Fruit fly (Drosophila melanogaster) whole organism, adult: Measurements from ENCODE around the gene Etl1.
A peak's percentile ranks its signal among the peaks of the same experiment; 100 is the strongest.

Source experiments
- CG11617 ChIP-seq: fragments of 200-800 bp; sonication (Bioruptor generic); optimal IDR thresholded peaks from 2 replicates; lab custom pipeline; 2017; ENCODE audit warnings: mild to moderate bottlenecking, missing biosample characterization, missing genetic modification reagents, missing genetic modification characterization
- CG12768 ChIP-seq: fragments of 200-800 bp; sonication (Bioruptor generic); optimal IDR thresholded peaks from 2 replicates; lab custom pipeline; 2017; ENCODE audit warnings: missing biosample characterization, missing genetic modification characterization, mild to moderate bottlenecking, moderate library complexity, missing genetic modification reagents
- CG14711 ChIP-seq: fragments of 200-800 bp; sonication (Bioruptor generic); optimal IDR thresholded peaks from 2 replicates; lab custom pipeline; 2018; ENCODE audit warnings: missing biosample characterization, mild to moderate bottlenecking, missing genetic modification characterization, moderate library complexity
- CG1620 ChIP-seq: fragments of 200-800 bp; sonication (Bioruptor generic); optimal IDR thresholded peaks from 2 replicates; lab custom pipeline; 2016; ENCODE audit warnings: missing biosample characterization, missing genetic modification characterization
- CG33017 ChIP-seq: fragments of 200-800 bp; sonication (Bioruptor generic); optimal IDR thresholded peaks from 2 replicates; lab custom pipeline; 2018; ENCODE audit warnings: missing biosample characterization, mild to moderate bottlenecking, missing genetic modification characterization, moderate library complexity
- CG5204 ChIP-seq: fragments of 200-800 bp; sonication (Bioruptor generic); optimal IDR thresholded peaks from 2 replicates; lab custom pipeline; 2016; ENCODE audit warnings: missing biosample characterization, missing genetic modification characterization
- CG7045 ChIP-seq: fragments of 200-800 bp; sonication (Bioruptor generic); optimal IDR thresholded peaks from 2 replicates; lab custom pipeline; 2017; ENCODE audit warnings: missing biosample characterization, mild to moderate bottlenecking, missing genetic modification characterization
- CG7101 ChIP-seq: fragments of 200-800 bp; sonication (Bioruptor generic); optimal IDR thresholded peaks from 2 replicates; lab custom pipeline; 2018; ENCODE audit warnings: missing biosample characterization, mild to moderate bottlenecking, missing genetic modification characterization, moderate library complexity
- Clk ChIP-seq: fragments of 200-800 bp; sonication (Bioruptor generic); optimal IDR thresholded peaks from 2 replicates; lab custom pipeline; 2017; ENCODE audit warnings: missing biosample characterization, missing genetic modification characterization
- Crg-1 ChIP-seq: fragments of 200-800 bp; sonication (Bioruptor generic); optimal IDR thresholded peaks from 2 replicates; lab custom pipeline; 2016; ENCODE audit warnings: missing biosample characterization, missing genetic modification characterization
- Hr96 ChIP-seq: fragments of 200-800 bp; sonication (Bioruptor generic); optimal IDR thresholded peaks from 2 replicates; lab custom pipeline; 2016; ENCODE audit warnings: missing biosample characterization, missing genetic modification characterization
- Mnt ChIP-seq: fragments of 200-800 bp; sonication (Bioruptor generic); optimal IDR thresholded peaks from 2 replicates; lab custom pipeline; 2016; ENCODE audit warnings: missing biosample characterization, mild to moderate bottlenecking, missing genetic modification characterization
- bab1 ChIP-seq: fragments of 200-800 bp; sonication (Bioruptor generic); optimal IDR thresholded peaks from 3 replicates; lab custom pipeline; 2019; ENCODE audit warnings: missing biosample characterization, mild to moderate bottlenecking, missing genetic modification characterization, moderate library complexity
- cic ChIP-seq: fragments of 200-800 bp; sonication (Bioruptor generic); optimal IDR thresholded peaks from 2 replicates; lab custom pipeline; 2017; ENCODE audit warnings: missing biosample characterization, mild to moderate bottlenecking, missing genetic modification characterization, moderate library complexity
- cnc ChIP-seq, 2 experiments: fragments of >200 bp; optimal IDR thresholded peaks; 2 replicates each; lab custom pipeline; 2017
- kay ChIP-seq: fragments of 200-800 bp; sonication (Bioruptor generic); peaks from one replicate; lab custom pipeline; 2016; ENCODE audit warnings: missing biosample characterization, missing genetic modification characterization, borderline replicate concordance
- ovo ChIP-seq: fragments of 200-800 bp; sonication (Bioruptor generic); optimal IDR thresholded peaks from 2 replicates; lab custom pipeline; 2016; ENCODE audit warnings: missing biosample characterization, missing genetic modification characterization
- pad ChIP-seq: fragments of 200-800 bp; sonication (Bioruptor generic); optimal IDR thresholded peaks from 3 replicates; lab custom pipeline; 2017; ENCODE audit warnings: missing biosample characterization, missing genetic modification characterization, mild to moderate bottlenecking, moderate library complexity, missing genetic modification reagents
- tj ChIP-seq: fragments of 200-800 bp; sonication (Bioruptor generic); optimal IDR thresholded peaks from 3 replicates; lab custom pipeline; 2017; ENCODE audit warnings: missing biosample characterization, mild to moderate bottlenecking, missing genetic modification characterization, moderate library complexity
- toe ChIP-seq: fragments of 200-800 bp; sonication (Bioruptor generic); optimal IDR thresholded peaks from 2 replicates; lab custom pipeline; 2016; ENCODE audit warnings: missing biosample characterization, missing genetic modification characterization

The Etl1 gene

dm6 chr2L:9890576-9890975 lies 21.8 kb downstream of the Etl1 start, which contains the start of the genes CG34183 and CG4537:
Gene CG34183 (minus strand): TSS chr2L:9890772.
Gene CG4537 (plus strand): TSS chr2L:9890885.
- TF ChIP-seq CG7045 (GFP tag; lab: Kevin White, UChicago): no peak
- TF ChIP-seq CG33017: no peak
- TF ChIP-seq CG1620 (GFP tag; lab: Kevin White, UChicago): peak; percentile 34
- TF ChIP-seq Hr96: no peak
- no peak for TF ChIP-seq toe (GFP tag; lab: Kevin White, UChicago)
- no peak for TF ChIP-seq CG11617 (GFP tag; lab: Kevin White, UChicago)
- TF ChIP-seq Crg-1 (GFP tag; lab: Kevin White, UChicago): no peak
- TF ChIP-seq CG12768 (GFP tag; lab: Kevin White, UChicago): no peak
- TF ChIP-seq Clk (GFP tag; lab: Kevin White, UChicago): no peak
- no peak for TF ChIP-seq CG5204 (GFP tag; lab: Kevin White, UChicago)
- no peak for TF ChIP-seq ovo (GFP tag; lab: Kevin White, UChicago)
- peak; percentile 35 for TF ChIP-seq bab1 (GFP tag; lab: Kevin White, UChicago)
- no peak for TF ChIP-seq tj (GFP tag; lab: Kevin White, UChicago)
- no peak for TF ChIP-seq pad (GFP tag; lab: Kevin White, UChicago)
- no peak for TF ChIP-seq kay (GFP tag; lab: Kevin White, UChicago)
- peak; percentile 5 for TF ChIP-seq CG7101 (tag; lab: Kevin White, UChicago)
- TF ChIP-seq Mnt (GFP tag; lab: Kevin White, UChicago): peak; percentile 49
- TF ChIP-seq cic (GFP tag; lab: Kevin White, UChicago): no peak
- no peak for TF ChIP-seq cnc (optimal IDR thresholded peaks at IDR 0.05; lab: Kevin White, UChicago)
- TF ChIP-seq CG14711: no peak

DNA sequence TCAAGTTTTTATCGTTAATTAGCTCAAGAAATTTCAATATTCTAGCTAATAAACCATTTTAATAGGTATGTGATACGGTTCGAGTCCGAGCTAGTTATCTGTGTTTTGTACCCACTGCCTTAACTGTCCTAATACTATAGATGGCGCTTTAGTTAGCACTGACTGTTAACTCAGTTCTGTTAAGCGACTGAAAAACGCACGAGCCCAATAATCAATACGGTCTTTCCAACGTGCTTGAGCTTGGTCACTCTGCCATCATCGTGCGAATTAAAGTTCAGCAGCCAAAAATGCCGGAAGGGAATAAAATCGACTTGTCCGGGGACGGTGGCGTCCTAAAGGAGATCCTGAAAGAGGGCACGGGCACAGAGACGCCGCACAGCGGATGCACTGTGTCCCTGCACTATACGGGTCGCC lies 24.5 kb downstream of the Etl1 start, which contains the start of gene Fkbp59:
TSS of gene Fkbp59 (plus strand) at position 150 of the 414 bp plus-strand sequence.
- TF ChIP-seq CG1620 (GFP tag; lab: Kevin White, UChicago): peak; percentile 8
- TF ChIP-seq kay (GFP tag; lab: Kevin White, UChicago): no peak
- TF ChIP-seq toe (GFP tag; lab: Kevin White, UChicago): no peak
- TF ChIP-seq CG7045 (GFP tag; lab: Kevin White, UChicago): no peak
- TF ChIP-seq CG33017: peak; percentile 25
- peak; percentile 10 for TF ChIP-seq CG7101 (tag; lab: Kevin White, UChicago)
- no peak for TF ChIP-seq tj (GFP tag; lab: Kevin White, UChicago)
- TF ChIP-seq Clk (GFP tag; lab: Kevin White, UChicago): no peak
- TF ChIP-seq bab1 (GFP tag; lab: Kevin White, UChicago): peak; percentile 23
- TF ChIP-seq cnc (optimal IDR thresholded peaks at IDR 0.05; lab: Kevin White, UChicago): no peak
- TF ChIP-seq CG11617 (GFP tag; lab: Kevin White, UChicago): no peak
- no peak for TF ChIP-seq Crg-1 (GFP tag; lab: Kevin White, UChicago)
- TF ChIP-seq CG5204 (GFP tag; lab: Kevin White, UChicago): no peak
- peak; percentile 5 for TF ChIP-seq ovo (GFP tag; lab: Kevin White, UChicago)
- no peak for TF ChIP-seq Hr96
- no peak for TF ChIP-seq pad (GFP tag; lab: Kevin White, UChicago)
- peak; percentile 80 for TF ChIP-seq Mnt (GFP tag; lab: Kevin White, UChicago)
- TF ChIP-seq CG14711: no peak
- TF ChIP-seq cic (GFP tag; lab: Kevin White, UChicago): no peak
- TF ChIP-seq CG12768 (GFP tag; lab: Kevin White, UChicago): no peak

DNA sequence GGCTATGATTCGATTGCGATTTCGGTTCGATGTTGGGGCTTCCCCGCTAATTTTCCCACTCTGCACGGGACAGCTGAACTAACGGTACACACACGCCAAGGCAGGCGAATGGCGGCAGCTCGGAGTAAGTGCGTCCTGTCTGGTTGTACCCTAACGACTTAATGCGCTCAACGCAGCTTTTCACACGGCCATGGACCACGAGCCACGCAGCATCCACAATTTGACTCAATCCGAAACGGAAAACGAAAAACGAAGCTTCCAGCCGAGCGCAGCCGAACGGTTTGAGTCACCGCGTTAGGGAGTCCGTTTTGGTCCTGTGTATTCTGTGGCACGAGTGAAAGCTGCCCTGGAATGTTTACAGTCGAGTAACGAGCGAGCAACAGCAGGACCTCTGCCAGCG lies 26.3 kb downstream of the Etl1 start, which contains the start of gene nAChRalpha6:
TSS of gene nAChRalpha6 (minus strand) at position 165 of the 400 bp plus-strand sequence.
- no peak for TF ChIP-seq kay (GFP tag; lab: Kevin White, UChicago)
- TF ChIP-seq CG7101 (tag; lab: Kevin White, UChicago): no peak
- no peak for TF ChIP-seq Clk (GFP tag; lab: Kevin White, UChicago)
- TF ChIP-seq CG14711: no peak
- no peak for TF ChIP-seq toe (GFP tag; lab: Kevin White, UChicago)
- TF ChIP-seq bab1 (GFP tag; lab: Kevin White, UChicago): no peak
- TF ChIP-seq CG5204 (GFP tag; lab: Kevin White, UChicago): no peak
- TF ChIP-seq pad (GFP tag; lab: Kevin White, UChicago): no peak
- TF ChIP-seq CG7045 (GFP tag; lab: Kevin White, UChicago): no peak
- TF ChIP-seq CG11617 (GFP tag; lab: Kevin White, UChicago): no peak
- TF ChIP-seq cic (GFP tag; lab: Kevin White, UChicago): no peak
- TF ChIP-seq CG33017: no peak
- TF ChIP-seq Mnt (GFP tag; lab: Kevin White, UChicago): no peak

- no peak for TF ChIP-seq CG7045 (GFP tag; lab: Kevin White, UChicago)
- TF ChIP-seq CG5204 (GFP tag; lab: Kevin White, UChicago): no peak
- no peak for TF ChIP-seq CG14711
- TF ChIP-seq ovo (GFP tag; lab: Kevin White, UChicago): no peak
- TF ChIP-seq toe (GFP tag; lab: Kevin White, UChicago): no peak
- no peak for TF ChIP-seq cic (GFP tag; lab: Kevin White, UChicago)
- TF ChIP-seq Hr96: no peak
- no peak for TF ChIP-seq bab1 (GFP tag; lab: Kevin White, UChicago)
- TF ChIP-seq Mnt (GFP tag; lab: Kevin White, UChicago): no peak
- TF ChIP-seq pad (GFP tag; lab: Kevin White, UChicago): no peak
- no peak for TF ChIP-seq CG12768 (GFP tag; lab: Kevin White, UChicago)
Observed at dm6 chr2L:9882393-9882971, 29.9 kb downstream of the Etl1 start.

DNA sequence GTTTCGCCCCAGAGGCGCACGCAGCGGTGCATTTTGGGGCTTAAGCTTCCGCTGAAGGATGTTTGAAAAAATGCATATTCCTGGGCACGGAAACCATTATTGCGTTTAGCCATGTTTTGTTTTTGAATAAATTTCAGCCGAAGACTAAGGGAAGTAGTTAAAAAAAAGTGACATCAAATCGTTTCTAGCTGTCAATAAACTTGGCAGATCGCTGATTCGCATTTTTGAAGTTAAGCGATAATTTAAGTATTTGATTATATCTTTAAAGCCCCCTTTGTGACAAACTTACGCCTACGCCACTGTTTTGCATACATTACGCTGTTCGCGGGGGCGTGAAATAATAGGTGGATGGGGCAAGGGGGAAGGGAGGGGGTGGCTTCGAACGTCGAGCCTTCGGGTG lies 48.1 kb downstream of the Etl1 start:
- TF ChIP-seq CG5204 (GFP tag; lab: Kevin White, UChicago): no peak
- no peak for TF ChIP-seq Clk (GFP tag; lab: Kevin White, UChicago)
- no peak for TF ChIP-seq Hr96
- no peak for TF ChIP-seq bab1 (GFP tag; lab: Kevin White, UChicago)
- TF ChIP-seq ovo (GFP tag; lab: Kevin White, UChicago): no peak
- TF ChIP-seq toe (GFP tag; lab: Kevin White, UChicago): no peak
- no peak for TF ChIP-seq pad (GFP tag; lab: Kevin White, UChicago)
- TF ChIP-seq CG7045 (GFP tag; lab: Kevin White, UChicago): no peak
- no peak for TF ChIP-seq Mnt (GFP tag; lab: Kevin White, UChicago)
- no peak for TF ChIP-seq CG7101 (tag; lab: Kevin White, UChicago)
- no peak for TF ChIP-seq CG11617 (GFP tag; lab: Kevin White, UChicago)
- TF ChIP-seq kay (GFP tag; lab: Kevin White, UChicago): no peak
- no peak for TF ChIP-seq CG14711
- TF ChIP-seq cnc (optimal IDR thresholded peaks at IDR 0.05; lab: Kevin White, UChicago): no peak
- TF ChIP-seq CG1620 (GFP tag; lab: Kevin White, UChicago): no peak
- TF ChIP-seq CG12768 (GFP tag; lab: Kevin White, UChicago): no peak
- no peak for TF ChIP-seq Crg-1 (GFP tag; lab: Kevin White, UChicago)
- no peak for TF ChIP-seq cic (GFP tag; lab: Kevin White, UChicago)
- TF ChIP-seq tj (GFP tag; lab: Kevin White, UChicago): no peak
- no peak for TF ChIP-seq CG33017
